Worm (Caenorhabditis elegans) whole organism, midembryonic: Measurements from ENCODE around the gene srh-240.

Experiments
- ref-1 ChIP-seq: fragments of 200-800 bp; sonication (Bioruptor generic); conservative IDR thresholded peaks from 2 replicates; pipeline ENCODE4 v1.3.6; 2022; ENCODE audit warnings: missing genetic modification reagents, missing genetic modification characterization, missing compliant biosample characterization
- ztf-23 ChIP-seq: fragments of 200-800 bp; sonication (Bioruptor generic); IDR thresholded peaks from 2 replicates; pipeline ENCODE4 v1.3.6; 2022; ENCODE audit warnings: missing genetic modification reagents, missing genetic modification characterization, missing compliant biosample characterization
- ztf-29 ChIP-seq: fragments of 200-800 bp; sonication (Bioruptor generic); IDR thresholded peaks from 2 replicates; pipeline ENCODE4 v1.3.6; 2022; ENCODE audit warnings: missing genetic modification reagents, missing genetic modification characterization, missing compliant biosample characterization

DNA sequence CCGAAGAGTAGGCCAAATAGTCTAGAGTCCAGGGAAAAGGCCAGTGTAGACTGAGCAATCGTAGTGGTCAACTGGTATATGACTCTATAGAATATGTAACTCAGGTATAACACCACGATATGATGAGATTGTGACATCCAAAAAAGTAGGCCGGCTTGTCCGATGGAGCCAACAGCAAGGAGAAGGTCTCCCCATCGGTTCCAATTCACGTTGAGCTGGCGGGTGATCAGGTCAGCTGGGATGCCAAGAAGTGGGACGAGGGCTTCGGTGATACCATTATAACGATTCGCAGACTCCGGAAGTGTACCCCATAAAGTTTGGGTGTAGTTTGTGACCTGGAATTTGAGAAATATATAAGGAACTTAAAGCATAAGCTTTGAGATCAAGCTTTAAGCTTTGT is 7.9 kb downstream of the srh-240 start:
- TF ChIP-seq ref-1 (GFP tag; lab: Robert Waterston, UW), result no peak
- no peak for TF ChIP-seq ztf-23
- TF ChIP-seq ztf-29 (GFP tag; lab: Robert Waterston, UW), result no peak
